Worm (Caenorhabditis elegans) whole organism, L4/young adult: Measurements from ENCODE around the gene lgl-1.

Experiments
- W03F9.2 ChIP-seq: fragments of 150-350 bp; optimal IDR thresholded peaks from 2 replicates; lab custom pipeline; 2014; ENCODE audit warnings: missing biosample characterization, missing genetic modification characterization
- dao-5 ChIP-seq: sonication (generic microtip); optimal IDR thresholded peaks from 2 replicates; lab custom pipeline; 2016; ENCODE audit warnings: missing genotype, missing genetic modification characterization, moderate library complexity, missing compliant biosample characterization
- him-1 ChIP-seq: sonication (generic microtip); optimal IDR thresholded peaks from 2 replicates; lab custom pipeline; 2016; ENCODE audit warnings: missing genotype, missing genetic modification reagents, missing genetic modification characterization, missing compliant biosample characterization

Gene lgl-1

DNA sequence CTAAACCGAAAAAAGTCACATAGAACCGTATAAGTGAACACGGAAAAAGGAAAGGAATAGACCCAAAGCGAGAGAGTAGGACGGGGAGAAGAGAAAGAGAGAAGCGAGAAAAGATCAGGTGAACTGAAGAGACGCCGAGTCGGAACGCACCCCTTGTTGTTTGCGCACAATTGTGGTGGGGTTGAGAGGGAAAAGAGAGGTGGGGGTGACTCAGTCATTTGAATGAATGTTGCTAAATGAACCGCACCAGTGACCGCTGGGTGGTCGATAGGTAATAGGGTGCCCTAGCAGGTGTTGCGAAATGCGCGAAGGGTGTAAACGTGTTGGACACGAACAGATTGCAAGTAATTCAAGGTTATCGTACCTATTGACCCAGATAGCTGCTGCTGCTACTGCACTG is at the start of gene lgl-1:
lgl-1 (minus strand) TSS at position 70 of the 400 bp plus-strand sequence.
- TF ChIP-seq W03F9.2, result no peak
- TF ChIP-seq him-1 (tag; lab: Kevin White, UChicago), result no peak
- TF ChIP-seq dao-5 (tag; lab: Kevin White, UChicago), result no peak

DNA sequence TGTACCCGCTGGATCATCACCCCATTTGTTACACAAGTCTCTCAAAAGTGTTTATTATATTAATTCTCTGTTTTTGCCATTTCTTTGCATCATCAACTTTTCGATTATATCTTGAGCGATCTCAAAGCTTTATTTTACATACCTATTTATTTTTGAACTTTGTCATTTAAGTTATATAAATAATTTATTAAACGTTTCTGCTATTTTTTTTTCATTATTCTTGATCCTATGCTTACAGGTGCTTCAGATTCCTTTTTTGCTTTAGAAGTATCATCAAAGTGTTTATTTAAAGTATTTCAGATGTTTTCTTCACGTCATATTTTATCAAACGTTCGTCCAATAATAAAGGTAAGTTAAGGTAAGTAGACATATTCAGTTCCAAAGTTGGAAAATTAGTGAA is 47.2 kb upstream of the lgl-1 start, which contains the start of gene F35H12.5:
F35H12.5 (plus strand) TSS at position 301 of the 400 bp plus-strand sequence.
- TF ChIP-seq him-1 (tag; lab: Kevin White, UChicago) (no peak), dao-5 (tag; lab: Kevin White, UChicago) (no peak), W03F9.2 (no peak)

DNA sequence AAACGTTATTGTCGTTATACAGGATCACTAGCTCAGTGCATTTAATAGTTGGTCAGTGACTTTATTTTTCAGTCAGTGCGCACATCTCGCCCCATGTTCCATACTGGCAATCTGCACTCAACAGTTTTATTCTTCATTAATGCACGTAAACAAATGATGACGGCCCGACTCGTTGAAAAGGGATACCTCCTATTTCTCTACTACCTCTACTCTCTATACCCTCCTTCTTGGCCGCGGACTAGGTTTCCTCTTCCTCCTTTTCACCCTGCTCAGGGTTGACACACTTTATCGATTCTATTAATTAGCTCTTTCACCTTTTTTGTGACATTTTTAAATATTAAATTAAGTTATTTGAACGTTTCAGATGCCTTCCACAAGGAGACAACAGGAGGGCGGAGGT is 44.6 kb upstream of the lgl-1 start, which contains the start of gene sel-12:
sel-12 (plus strand) TSS at position 358 of the 400 bp plus-strand sequence.
- no peak for TF ChIP-seq dao-5 (tag; lab: Kevin White, UChicago)
- TF ChIP-seq him-1 (tag; lab: Kevin White, UChicago), result no peak
- no peak for TF ChIP-seq W03F9.2

DNA sequence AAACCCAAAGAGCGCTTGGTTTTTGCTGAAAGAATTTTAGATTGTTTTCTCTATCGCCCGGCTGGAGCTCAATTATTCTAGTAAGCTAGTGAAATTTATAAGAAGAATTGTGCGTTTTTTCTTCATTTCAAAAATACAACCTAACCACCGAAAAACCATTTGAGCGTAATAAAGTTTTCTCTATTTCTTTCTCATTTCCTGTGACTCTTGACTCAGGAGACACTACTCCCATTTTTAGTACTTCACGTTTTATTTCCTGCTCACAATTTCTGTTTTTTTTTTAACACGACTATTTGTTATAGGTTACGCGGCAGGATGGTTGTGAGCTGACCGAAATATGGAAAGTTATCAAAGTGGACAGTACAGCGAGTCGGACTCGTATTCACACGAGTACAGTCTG is 42.1 kb upstream of the lgl-1 start, which contains the start of gene F35H12.6:
F35H12.6 (plus strand) TSS at position 301 of the 400 bp plus-strand sequence.
- TF ChIP-seq him-1 (tag; lab: Kevin White, UChicago), result no peak
- TF ChIP-seq W03F9.2, result no peak
- no peak for TF ChIP-seq dao-5 (tag; lab: Kevin White, UChicago)

DNA sequence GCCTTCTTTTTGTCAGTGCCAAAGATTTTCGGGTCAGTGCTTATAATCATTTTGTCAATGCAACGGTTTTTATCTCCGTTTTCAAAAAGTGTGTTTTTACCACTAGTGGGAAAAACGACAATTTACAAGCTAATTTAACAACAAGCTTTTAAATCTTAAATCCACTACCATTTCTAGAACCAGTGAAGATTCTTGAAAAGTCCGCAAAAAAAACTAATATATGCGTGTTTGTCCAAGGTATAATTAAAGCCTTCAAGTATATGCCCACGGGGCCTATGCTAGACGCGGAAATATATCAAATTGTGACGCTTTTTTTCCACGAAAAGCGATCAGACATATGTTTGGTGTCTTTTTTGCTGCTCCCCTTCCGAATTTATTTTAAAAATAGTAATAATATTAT is 41.7 kb upstream of the lgl-1 start:
- TF ChIP-seq him-1 (tag; lab: Kevin White, UChicago), result no peak
- TF ChIP-seq W03F9.2, result no peak
- TF ChIP-seq dao-5 (tag; lab: Kevin White, UChicago), result no peak

DNA sequence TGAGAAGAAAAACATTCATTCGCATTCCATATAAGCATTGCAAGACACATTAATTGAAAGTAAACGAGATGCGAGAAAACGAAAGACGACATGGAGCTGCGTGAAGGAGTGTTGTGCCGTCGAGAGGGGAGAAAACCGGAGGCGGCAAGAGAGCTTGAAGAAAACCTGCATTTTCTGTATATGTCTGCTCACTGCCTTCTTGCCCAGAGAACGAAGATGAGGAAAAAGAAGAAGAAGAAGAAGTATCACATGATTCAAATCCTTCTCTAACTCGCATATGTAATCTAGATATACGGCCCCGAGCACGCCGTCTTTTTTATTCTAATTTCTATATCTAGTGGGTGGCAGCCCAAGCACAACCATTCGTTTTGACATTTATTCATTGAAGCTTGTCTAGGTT is 39.4 kb upstream of the lgl-1 start:
- peak; percentile 13 for TF ChIP-seq him-1 (tag; lab: Kevin White, UChicago)
- TF ChIP-seq dao-5 (tag; lab: Kevin White, UChicago), result no peak
- TF ChIP-seq W03F9.2, result no peak

DNA sequence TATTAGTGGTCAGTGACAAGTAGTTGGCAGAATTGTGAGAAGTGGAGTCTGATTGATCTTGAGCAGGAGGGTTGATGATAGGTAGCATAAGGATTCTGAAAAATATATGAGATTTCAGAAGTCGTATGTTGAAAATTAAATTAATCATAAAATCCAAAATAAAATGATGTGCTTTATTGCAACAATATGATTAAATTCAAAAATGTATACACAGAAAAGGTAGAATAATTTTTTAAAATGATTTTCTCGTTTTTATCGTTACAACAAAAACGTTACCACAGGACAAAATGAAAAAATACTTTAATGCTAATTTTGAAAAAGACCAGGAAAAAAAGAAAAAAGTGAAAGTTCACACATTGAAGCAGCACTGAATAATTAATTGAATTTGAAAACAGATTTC is 31.6 kb upstream of the lgl-1 start, which contains the start of gene ZC13.10:
ZC13.10 (minus strand) TSS at position 101 of the 400 bp plus-strand sequence.
- TF ChIP-seq him-1 (tag; lab: Kevin White, UChicago) (no peak), W03F9.2 (no peak), dao-5 (tag; lab: Kevin White, UChicago) (no peak)

DNA sequence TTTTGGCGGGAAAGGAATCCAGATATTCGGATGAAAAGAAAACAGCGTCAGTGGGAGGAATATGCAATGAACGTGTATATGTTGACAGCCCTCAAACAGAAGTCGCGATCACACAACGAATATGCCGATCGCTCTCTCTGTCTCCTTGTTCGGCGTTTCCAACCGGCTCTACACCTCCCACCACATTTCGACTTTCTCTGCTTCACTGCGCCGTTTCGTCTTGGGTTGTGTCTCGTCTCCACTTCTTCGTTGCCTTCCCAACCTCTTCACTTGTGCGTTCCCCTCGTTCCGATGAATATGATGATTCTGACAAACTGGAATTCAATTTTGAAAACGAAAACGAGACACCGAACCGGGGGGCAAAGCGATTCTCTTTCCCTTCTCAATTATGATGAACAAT is 27.1 kb upstream of the lgl-1 start, which contains the start of gene mab-7:
mab-7 (minus strand) TSS at position 101 of the 400 bp plus-strand sequence.
- no peak for TF ChIP-seq W03F9.2
- TF ChIP-seq dao-5 (tag; lab: Kevin White, UChicago), result no peak
- TF ChIP-seq him-1 (tag; lab: Kevin White, UChicago), result no peak

DNA sequence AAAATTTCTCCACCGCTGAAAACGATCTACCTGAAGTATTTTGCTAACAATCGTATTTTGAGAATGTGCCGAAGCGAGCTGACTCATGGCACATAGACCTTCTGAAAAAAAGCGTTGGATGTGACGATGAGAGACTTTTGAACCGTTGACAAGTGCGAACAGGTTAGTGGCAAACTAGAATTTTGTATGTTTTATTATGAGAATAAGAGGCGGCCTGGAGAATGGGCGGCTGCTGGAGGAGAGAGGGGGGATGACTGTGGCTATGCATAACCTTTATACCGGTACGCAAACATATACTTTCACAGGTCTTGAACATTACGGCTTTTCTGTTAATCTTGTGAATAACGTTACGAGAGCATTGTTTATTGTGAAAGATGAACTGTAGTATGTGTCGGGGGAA is 17.4 kb upstream of the lgl-1 start, which contains the start of gene mam-1:
mam-1 (minus strand) TSS at position 101 of the 400 bp plus-strand sequence.
- TF ChIP-seq dao-5 (tag; lab: Kevin White, UChicago) (no peak), him-1 (tag; lab: Kevin White, UChicago) (no peak), W03F9.2 (no peak)

DNA sequence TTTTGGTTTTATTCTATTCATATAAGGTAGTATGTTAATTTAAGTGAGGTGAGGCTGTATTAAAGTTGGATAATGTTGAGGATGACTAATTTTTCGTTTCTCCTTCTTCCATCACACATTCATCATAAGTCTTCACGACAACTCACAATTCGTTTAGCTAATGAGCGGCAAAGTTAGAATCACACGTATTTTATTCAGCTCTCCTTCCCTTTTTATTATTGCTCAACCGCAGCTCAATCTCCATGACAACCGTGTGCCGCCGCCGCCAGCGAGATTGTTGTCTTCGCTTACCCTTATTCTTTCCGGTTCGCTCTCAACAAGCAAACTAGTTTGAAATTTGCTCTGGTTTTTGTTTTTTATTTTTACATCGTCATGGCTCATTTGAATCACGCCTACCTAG is 9.5 kb upstream of the lgl-1 start, which contains the start of gene ZC13.2:
ZC13.2 (plus strand) TSS at position 301 of the 400 bp plus-strand sequence.
- TF ChIP-seq W03F9.2 (no peak), him-1 (tag; lab: Kevin White, UChicago) (no peak), dao-5 (tag; lab: Kevin White, UChicago) (no peak)

DNA sequence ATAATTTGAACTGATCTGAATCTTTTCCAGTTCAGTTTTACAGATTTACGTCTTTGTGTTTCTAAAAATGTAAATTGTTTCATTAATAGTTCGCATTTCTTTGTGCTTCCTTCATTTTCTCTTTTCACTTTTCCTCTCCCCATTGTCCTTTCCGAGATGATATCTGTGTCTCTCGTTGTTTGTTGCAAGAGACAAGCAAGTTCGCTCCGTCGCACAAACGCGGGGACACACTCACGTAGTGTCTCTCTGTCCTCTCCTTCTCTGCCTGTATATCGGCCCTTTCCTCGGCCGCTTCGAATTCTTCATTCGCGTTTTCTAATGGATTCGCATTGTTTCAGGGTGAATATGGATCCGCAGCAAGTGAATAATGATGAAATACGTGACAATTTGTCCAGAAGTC is 6.0 kb upstream of the lgl-1 start, which contains the start of gene ZC13.1:
ZC13.1 (plus strand) TSS at position 305 of the 400 bp plus-strand sequence.
- TF ChIP-seq him-1 (tag; lab: Kevin White, UChicago) (no peak), dao-5 (tag; lab: Kevin White, UChicago) (no peak), W03F9.2 (no peak)

DNA sequence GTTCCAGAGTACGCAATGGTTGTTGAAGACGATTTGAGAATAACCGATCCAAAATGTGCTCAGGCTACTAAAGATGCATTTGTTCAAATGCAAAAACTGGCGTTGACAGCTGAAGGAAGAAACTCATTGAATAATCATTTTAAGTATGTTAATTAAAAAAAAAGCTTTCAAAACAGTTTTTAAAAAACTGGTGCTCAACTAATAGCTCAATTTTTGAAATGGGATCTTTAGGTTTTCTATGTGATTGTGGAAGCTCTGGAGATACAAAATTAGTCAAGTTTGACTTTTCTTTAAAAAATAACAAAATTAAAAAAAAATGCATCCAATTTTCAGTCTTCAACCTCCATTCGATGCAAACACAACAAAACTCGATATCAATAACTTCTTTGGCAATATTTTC is 2.7 kb upstream of the lgl-1 start:
- TF ChIP-seq W03F9.2, result no peak
- no peak for TF ChIP-seq dao-5 (tag; lab: Kevin White, UChicago)
- TF ChIP-seq him-1 (tag; lab: Kevin White, UChicago), result no peak

DNA sequence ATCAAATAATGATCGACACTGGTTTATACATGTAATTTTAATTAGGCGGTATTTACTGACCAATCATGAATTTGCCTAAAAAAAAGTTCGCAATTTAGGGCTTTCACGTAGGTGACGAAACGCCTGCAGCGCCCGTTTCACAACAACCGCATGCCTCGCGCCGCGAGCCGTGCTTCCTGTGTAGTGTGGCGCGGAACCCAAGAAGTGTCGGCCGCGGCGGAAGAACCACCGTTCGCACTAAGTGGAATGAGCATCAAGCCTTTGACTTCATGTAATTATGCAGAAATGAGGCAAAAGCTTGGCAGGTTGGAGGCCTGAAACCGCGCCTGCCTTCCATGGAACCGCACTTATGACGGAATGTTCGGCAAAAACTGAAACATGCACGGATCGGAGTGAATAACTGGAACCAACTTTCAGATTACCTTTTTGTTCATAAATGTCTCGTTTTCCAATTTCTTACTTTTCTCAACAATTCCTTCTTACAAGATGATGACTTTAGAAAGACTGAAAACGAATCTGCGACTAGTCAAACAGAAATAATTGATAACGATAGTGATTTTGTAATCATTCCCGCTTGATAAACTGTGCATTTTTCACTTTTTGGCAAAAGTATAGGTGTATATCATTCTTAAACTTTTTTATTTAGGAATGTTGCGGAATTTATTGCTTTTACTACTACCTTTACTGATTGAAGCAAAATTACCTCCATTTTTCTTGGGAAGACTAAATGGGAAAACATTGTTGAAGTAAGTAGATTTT is 1.2 kb upstream of the lgl-1 start, which contains the start of gene F56F10.1:
F56F10.1 (plus strand) TSS at position 647 of the 759 bp plus-strand sequence.
- TF ChIP-seq him-1 (tag; lab: Kevin White, UChicago), result no peak
- TF ChIP-seq W03F9.2, result no peak
- TF ChIP-seq dao-5 (tag; lab: Kevin White, UChicago), result no peak

DNA sequence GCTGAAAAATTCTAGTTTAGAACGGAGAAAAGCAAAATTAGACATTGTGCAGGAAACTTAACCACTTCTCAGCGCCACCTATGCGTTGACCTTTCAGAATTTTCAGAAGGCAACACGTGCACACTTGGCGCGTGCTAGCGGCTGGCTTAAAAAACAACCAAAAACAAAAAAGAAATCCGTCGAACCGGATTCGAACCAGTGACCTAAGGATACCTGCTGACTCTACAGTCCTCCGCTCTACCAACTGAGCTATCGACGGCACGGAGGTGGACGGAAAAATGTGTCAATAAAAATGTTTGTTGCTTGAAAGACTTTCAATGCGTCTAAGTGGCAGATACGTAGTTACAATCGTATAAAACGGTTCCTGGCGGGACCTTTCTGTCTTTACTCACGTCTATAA is 5.7 kb downstream of the lgl-1 start:
- TF ChIP-seq dao-5 (tag; lab: Kevin White, UChicago) (no peak), W03F9.2 (no peak), him-1 (tag; lab: Kevin White, UChicago) (no peak)
